Fruit fly (Drosophila melanogaster): ENCODE data around the gene CG40486.

Gene CG40486

dm6 chrX:22959991-22960390 is at the start of gene CG40486:
TSS of gene CG40486 (minus strand) at chrX:22960091.
- no peak for TF ChIP-seq CG8478 (optimal IDR thresholded peaks at IDR 0.05)

dm6 chrX:23007399-23007798 is 47.5 kb upstream of the CG40486 start:
- no peak for TF ChIP-seq CG8478 (optimal IDR thresholded peaks at IDR 0.05)
- TF ChIP-seq usp (GFP tag; optimal IDR thresholded peaks at IDR 0.05) = no peak
- no peak for TF ChIP-seq psq (optimal IDR thresholded peaks at IDR 0.05)
- no peak for TF ChIP-seq Dll (optimal IDR thresholded peaks at IDR 0.05)
- no peak for TF ChIP-seq pan (optimal IDR thresholded peaks at IDR 0.05)
- no peak for TF ChIP-seq EcR (GFP tag; optimal IDR thresholded peaks at IDR 0.05)

- TF ChIP-seq pan (optimal IDR thresholded peaks at IDR 0.05) (no peak), usp (GFP tag; optimal IDR thresholded peaks at IDR 0.05) (no peak), CG8478 (optimal IDR thresholded peaks at IDR 0.05) (no peak), Dll (optimal IDR thresholded peaks at IDR 0.05) (no peak), EcR (GFP tag; optimal IDR thresholded peaks at IDR 0.05) (no peak), psq (optimal IDR thresholded peaks at IDR 0.05) (no peak)
These were observed 47.0 kb upstream of the CG40486 start for dm6 chrX:23006925-23007324.

dm6 chrX:23004598-23005469 is 44.9 kb upstream of the CG40486 start, which contains the start of the genes stnA and stnB:
TSS of gene stnA (minus strand) at chrX:23004648.
TSS of gene stnB (minus strand) at chrX:23004648.
- TF ChIP-seq CG8478 (optimal IDR thresholded peaks at IDR 0.05) (no peak), Dll (optimal IDR thresholded peaks at IDR 0.05) (no peak)

- TF ChIP-seq pan (optimal IDR thresholded peaks at IDR 0.05) (no peak), Dll (optimal IDR thresholded peaks at IDR 0.05) (no peak), EcR (GFP tag; optimal IDR thresholded peaks at IDR 0.05) (no peak), CG8478 (optimal IDR thresholded peaks at IDR 0.05) (no peak), usp (GFP tag; optimal IDR thresholded peaks at IDR 0.05) (no peak), psq (optimal IDR thresholded peaks at IDR 0.05) (no peak)
These were observed 21.6 kb upstream of the CG40486 start for dm6 chrX:22981508-22981907.

dm6 chrX:22962260-22962659 is 2.4 kb upstream of the CG40486 start, which contains the start of gene CG40485:
TSS of gene CG40485 (minus strand) at chrX:22962360.
- TF ChIP-seq psq (optimal IDR thresholded peaks at IDR 0.05) (no peak), CG8478 (optimal IDR thresholded peaks at IDR 0.05) (no peak), pan (optimal IDR thresholded peaks at IDR 0.05) (no peak), Dll (optimal IDR thresholded peaks at IDR 0.05) (no peak), EcR (GFP tag; optimal IDR thresholded peaks at IDR 0.05) (no peak), usp (GFP tag; optimal IDR thresholded peaks at IDR 0.05) (no peak)

- TF ChIP-seq psq (optimal IDR thresholded peaks at IDR 0.05) (no peak), usp (GFP tag; optimal IDR thresholded peaks at IDR 0.05) (no peak), pan (optimal IDR thresholded peaks at IDR 0.05) (no peak), CG8478 (optimal IDR thresholded peaks at IDR 0.05) (no peak), EcR (GFP tag; optimal IDR thresholded peaks at IDR 0.05) (no peak), Dll (optimal IDR thresholded peaks at IDR 0.05) (no peak)
These were observed 14.9 kb downstream of the CG40486 start, which contains the start of gene Cnep1r1 for dm6 chrX:22945021-22945420. TSS of gene Cnep1r1 (plus strand) at chrX:22945321.

- TF ChIP-seq EcR (GFP tag; optimal IDR thresholded peaks at IDR 0.05) (no peak), pan (optimal IDR thresholded peaks at IDR 0.05) (no peak), CG8478 (optimal IDR thresholded peaks at IDR 0.05) (no peak), usp (GFP tag; optimal IDR thresholded peaks at IDR 0.05) (no peak), psq (optimal IDR thresholded peaks at IDR 0.05) (no peak), Dll (optimal IDR thresholded peaks at IDR 0.05) (no peak)
These were observed 42.0 kb downstream of the CG40486 start for dm6 chrX:22917886-22918285.
